Worm (Caenorhabditis elegans): ENCODE results near the gene dex-1.
"Not testable (repeated sequence)": the region's sequence is repeated elsewhere in the genome, so short reads cannot be mapped to it uniquely, and the experiment has no call there.

DNA sequence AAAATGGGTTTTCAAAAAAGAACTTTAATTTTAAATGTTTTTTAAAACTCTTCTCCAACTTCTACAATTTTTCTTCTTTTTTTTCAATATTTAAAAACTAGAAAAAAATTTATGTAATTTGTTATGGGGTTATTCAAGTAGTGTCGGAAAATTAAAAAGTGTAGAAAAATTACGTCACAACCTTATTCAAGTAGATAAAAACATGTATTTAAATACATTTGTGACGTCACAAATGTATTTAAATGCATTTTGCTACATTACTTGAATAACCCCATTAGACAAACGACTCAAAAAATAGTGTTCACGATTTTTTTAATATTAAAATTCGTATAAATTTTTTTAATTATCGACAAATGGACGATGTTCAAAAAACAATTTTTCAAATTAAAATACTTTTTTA, 45.0 kb upstream of the dex-1 start:
- not testable (repeated sequence) for TF ChIP-seq nhr-12 (tag; optimal IDR thresholded peaks at IDR 0.05); nhr-237 (tag; optimal IDR thresholded peaks at IDR 0.05); lsy-2 (tag; optimal IDR thresholded peaks at IDR 0.05); ztf-11 (tag; optimal IDR thresholded peaks at IDR 0.05); pha-4 (tag; optimal IDR thresholded peaks at IDR 0.05); nhr-76 (tag; optimal IDR thresholded peaks at IDR 0.05); ceh-39 (tag; optimal IDR thresholded peaks at IDR 0.05); snpc-4 (tag; optimal IDR thresholded peaks at IDR 0.05); lin-32 (GFP tag; optimal IDR thresholded peaks at IDR 0.05); unc-39 (tag; optimal IDR thresholded peaks at IDR 0.05); nhr-28 (tag; optimal IDR thresholded peaks at IDR 0.05)

Measured in whole organism, mixed stage, embryonic.